Worm (Caenorhabditis elegans) whole organism, L3 larva: ENCODE measurements around the gene srt-27.

Experiments
- egl-27 ChIP-seq: sonication (generic microtip); optimal IDR thresholded peaks from 4 replicates; lab custom pipeline; 2017; ENCODE audit warnings: missing biosample characterization, missing genetic modification reagents, missing genetic modification characterization
- lin-39 ChIP-seq: fragments of 150-350 bp; optimal IDR thresholded peaks from 2 replicates; lab custom pipeline; 2018; ENCODE audit warnings: missing biosample characterization, missing genetic modification reagents, missing genetic modification characterization

ce11 chrV:2690478-2690877 is 30.2 kb downstream of the srt-27 start:
- TF ChIP-seq egl-27 (tag; lab: Kevin White, UChicago): no peak
- TF ChIP-seq lin-39 (tag; lab: Kevin White, UChicago): no peak
